Worm (Caenorhabditis elegans): Measurements from ENCODE around the gene H03A11.2.

H03A11.2 gene

DNA sequence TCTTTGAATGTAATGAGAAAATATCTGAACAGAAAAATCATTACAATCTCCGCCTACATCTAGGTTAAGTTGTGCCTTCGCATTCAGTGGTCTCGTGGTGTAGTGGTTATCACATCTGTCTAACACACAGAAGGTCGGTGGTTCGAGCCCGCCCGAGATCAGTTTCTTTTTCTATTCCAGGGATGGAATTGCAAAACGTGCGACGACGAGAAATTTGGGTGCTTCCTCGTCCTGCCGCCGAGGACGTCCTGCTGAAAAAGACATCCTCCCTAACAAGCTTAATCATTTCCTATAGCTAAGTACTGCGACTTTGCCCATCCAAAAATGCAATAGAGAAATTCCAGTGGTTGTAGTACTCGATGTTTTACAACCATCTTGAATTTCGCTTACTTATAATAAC lies 5.6 kb upstream of the H03A11.2 start (continued):
- TF ChIP-seq nhr-20 (tag; optimal IDR thresholded peaks at IDR 0.05), result peak; percentile 50
- TF ChIP-seq nhr-28 (tag; optimal IDR thresholded peaks at IDR 0.05), result no peak
- TF ChIP-seq ceh-63 (GFP tag; optimal IDR thresholded peaks at IDR 0.05), result no peak
- no peak for TF ChIP-seq F16B12.6 (tag; optimal IDR thresholded peaks at IDR 0.05)
- no peak for TF ChIP-seq mef-2 (tag; optimal IDR thresholded peaks at IDR 0.05)
- TF ChIP-seq fkh-4 (tag; optimal IDR thresholded peaks at IDR 0.05; ENCODE audit: borderline replicate concordance), result no peak
- TF ChIP-seq nhr-84 (tag; optimal IDR thresholded peaks at IDR 0.05), result no peak
- TF ChIP-seq pag-3 (tag; optimal IDR thresholded peaks at IDR 0.05; ENCODE audit: borderline replicate concordance, insufficient read depth), result no peak
- TF ChIP-seq sox-4 (tag; optimal IDR thresholded peaks at IDR 0.05), result no peak
- no peak for TF ChIP-seq Y116A8C.19 (tag; optimal IDR thresholded peaks at IDR 0.05; ENCODE audit: borderline replicate concordance)
- no peak for TF ChIP-seq irx-1 (tag; optimal IDR thresholded peaks at IDR 0.05)
- no peak for TF ChIP-seq lin-39 (tag; optimal IDR thresholded peaks at IDR 0.05)
- TF ChIP-seq unc-30 (tag; optimal IDR thresholded peaks at IDR 0.05), result no peak
- TF ChIP-seq lsy-2 (tag; optimal IDR thresholded peaks at IDR 0.05), result no peak
- TF ChIP-seq lin-14 (GFP tag; optimal IDR thresholded peaks at IDR 0.05), result peak; percentile 23
- no peak for TF ChIP-seq tbx-2 (tag; optimal IDR thresholded peaks at IDR 0.05)
- TF ChIP-seq jun-1 (tag; optimal IDR thresholded peaks at IDR 0.05), result no peak
- no peak for TF ChIP-seq unc-62 (GFP tag; optimal IDR thresholded peaks at IDR 0.05)

DNA sequence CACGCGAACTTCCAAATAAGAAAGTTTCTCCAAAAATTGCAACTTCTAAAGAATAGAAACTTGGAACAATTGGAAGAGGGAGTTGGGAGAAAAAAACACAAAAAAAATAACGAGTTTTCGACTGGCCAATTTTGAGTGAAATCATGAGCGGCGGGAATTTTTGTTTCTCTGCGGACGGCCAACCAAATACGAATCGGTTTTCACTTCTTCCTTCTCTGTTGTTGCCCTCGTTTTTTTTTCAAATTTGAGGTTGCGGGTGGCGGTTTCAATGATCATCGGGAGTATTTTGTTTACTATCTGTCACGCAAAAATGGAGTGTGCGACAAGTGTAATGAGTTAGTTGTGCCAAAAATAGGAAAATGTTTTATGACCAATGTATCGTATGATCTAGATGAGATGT lies 3.2 kb upstream of the H03A11.2 start:
- TF ChIP-seq lin-14 (GFP tag; optimal IDR thresholded peaks at IDR 0.05) (peak; percentile 56), fkh-8 (tag; optimal IDR thresholded peaks at IDR 0.05) (no peak), nhr-28 (tag; optimal IDR thresholded peaks at IDR 0.05) (no peak), lin-35 (GFP tag; optimal IDR thresholded peaks at IDR 0.05) (peak in 1 of 2 experiments; percentile 9), blmp-1 (tag; optimal IDR thresholded peaks at IDR 0.05) (peak; percentile 50), aha-1 (tag; optimal IDR thresholded peaks at IDR 0.05) (no peak), snu-23 (GFP tag; optimal IDR thresholded peaks at IDR 0.05) (peak; percentile 20), ceh-90 (tag; optimal IDR thresholded peaks at IDR 0.05) (no peak), nhr-85 (tag) (peak; percentile 60)

DNA sequence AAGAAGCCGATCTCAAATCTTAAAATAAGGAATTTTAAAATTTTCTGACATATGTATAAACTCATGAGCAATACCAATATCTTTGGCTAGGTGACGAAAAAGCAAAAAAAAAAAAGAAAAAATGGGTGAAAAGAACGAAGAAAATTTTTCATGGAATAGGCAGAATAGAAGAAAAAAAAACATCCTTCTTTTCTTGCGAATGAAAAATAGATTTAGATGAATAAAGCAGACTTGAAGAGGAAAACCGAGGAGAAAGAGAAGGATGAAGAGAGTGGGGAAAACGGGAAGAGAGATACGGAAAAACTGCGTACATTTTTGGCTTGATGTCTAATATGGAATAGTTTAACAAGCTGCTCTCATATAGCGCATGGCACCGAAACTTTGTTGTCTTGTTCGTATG lies 1.4 kb upstream of the H03A11.2 start:
- TF ChIP-seq nhr-77 (tag; optimal IDR thresholded peaks at IDR 0.05) (no peak), pax-3 (tag; optimal IDR thresholded peaks at IDR 0.05) (no peak), hlh-17 (GFP tag; optimal IDR thresholded peaks at IDR 0.05; ENCODE audit: borderline replicate concordance) (no peak), tlp-1 (tag; optimal IDR thresholded peaks at IDR 0.05) (no peak), unc-130 (tag; optimal IDR thresholded peaks at IDR 0.05) (no peak), unc-62 (GFP tag; optimal IDR thresholded peaks at IDR 0.05) (no peak), sup-37 (GFP tag; optimal IDR thresholded peaks at IDR 0.05) (no peak), nhr-71 (tag; optimal IDR thresholded peaks at IDR 0.05) (no peak), mef-2 (tag; optimal IDR thresholded peaks at IDR 0.05) (no peak), ces-1 (GFP tag; optimal IDR thresholded peaks at IDR 0.05) (no peak), nhr-90 (tag; optimal IDR thresholded peaks at IDR 0.05; ENCODE audit: poor library complexity) (no peak), ceh-63 (GFP tag; optimal IDR thresholded peaks at IDR 0.05) (no peak), zag-1 (tag; optimal IDR thresholded peaks at IDR 0.05) (no peak), mep-1 (tag; optimal IDR thresholded peaks at IDR 0.05) (no peak), nhr-11 (tag; optimal IDR thresholded peaks at IDR 0.05) (no peak), elt-3 (tag; optimal IDR thresholded peaks at IDR 0.05) (no peak), egl-27 (tag; optimal IDR thresholded peaks at IDR 0.05) (no peak), fos-1 (tag; optimal IDR thresholded peaks at IDR 0.05) (no peak), F16B12.6 (tag; optimal IDR thresholded peaks at IDR 0.05) (no peak), rnt-1 (tag; optimal IDR thresholded peaks at IDR 0.05) (no peak)

Measured in whole organism, L1 larva.